Fruit fly (Drosophila melanogaster): Measurements from ENCODE around the gene CG3246.

DNA sequence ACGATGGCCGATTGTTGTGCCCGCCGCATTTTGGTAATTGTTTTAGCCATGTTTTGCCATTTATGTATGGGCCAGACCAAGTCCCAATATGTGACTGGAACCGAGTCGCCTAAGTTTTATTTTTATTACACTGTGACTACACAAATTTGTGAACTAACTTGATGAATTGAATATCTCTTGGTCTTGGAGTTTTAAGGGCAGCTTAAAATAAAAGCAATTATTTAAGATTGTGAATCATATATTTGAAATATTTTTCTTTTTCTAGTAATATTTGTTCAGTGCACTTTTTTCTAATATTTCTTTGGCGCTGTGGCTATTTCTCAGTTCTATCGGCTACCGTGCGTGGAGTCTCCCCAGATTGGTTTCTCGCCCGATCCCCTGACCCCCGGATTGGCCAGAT lies 31.7 kb upstream of the CG3246 start:
- TF ChIP-seq h (optimal IDR thresholded peaks at IDR 0.05): no peak
- no peak for TF ChIP-seq psq (optimal IDR thresholded peaks at IDR 0.05)
- no peak for TF ChIP-seq insv (optimal IDR thresholded peaks at IDR 0.05)
- TF ChIP-seq ttk (optimal IDR thresholded peaks at IDR 0.05): no peak
- no peak for TF ChIP-seq Myc (optimal IDR thresholded peaks at IDR 0.05)
- TF ChIP-seq Sin3A (optimal IDR thresholded peaks at IDR 0.05): no peak
